Worm (Caenorhabditis elegans) whole organism, young adult: ENCODE data around the gene K11H3.2.

Experiments used
- B0261.1 ChIP-seq: sonication (generic microtip); optimal IDR thresholded peaks from 2 replicates; lab custom pipeline; 2016; ENCODE audit warnings: mild to moderate bottlenecking, missing genetic modification characterization, moderate library complexity, missing compliant biosample characterization
- C06A6.2 ChIP-seq: fragments of 200-800 bp; sonication (Bioruptor generic); conservative IDR thresholded peaks from 2 replicates; pipeline ENCODE4 v1.3.6; 2022; ENCODE audit warnings: missing genetic modification characterization, missing compliant biosample characterization
- C17E4.6 ChIP-seq: fragments of 200-800 bp; sonication (Bioruptor generic); IDR thresholded peaks from 2 replicates; pipeline ENCODE4 v1.3.6; 2022; ENCODE audit warnings: missing genetic modification reagents, missing genetic modification characterization, missing compliant biosample characterization
- D2030.7 ChIP-seq: fragments of 200-800 bp; sonication (Bioruptor generic); IDR thresholded peaks from 2 replicates; pipeline ENCODE4 v1.3.6; 2022; ENCODE audit warnings: missing genetic modification reagents, missing genetic modification characterization, missing compliant biosample characterization
- F23B12.7 ChIP-seq: sonication (generic microtip); optimal IDR thresholded peaks from 2 replicates; lab custom pipeline; 2017; ENCODE audit warnings: missing genetic modification characterization, mild to moderate bottlenecking, missing compliant biosample characterization, antibody characterized with exemption, moderate library complexity; ENCODE audit not compliant: insufficient read depth
- F52B5.7 ChIP-seq: sonication (generic microtip); optimal IDR thresholded peaks from 2 replicates; lab custom pipeline; 2016; ENCODE audit warnings: mild to moderate bottlenecking, missing genetic modification characterization, missing compliant biosample characterization
- F55B11.4 ChIP-seq: sonication (generic microtip); optimal IDR thresholded peaks from 2 replicates; lab custom pipeline; 2016; ENCODE audit warnings: missing compliant biosample characterization, missing genetic modification characterization, borderline replicate concordance; ENCODE audit not compliant: insufficient read depth
- Y79H2A.3 ChIP-seq: fragments of 200-800 bp; sonication (Bioruptor generic); conservative IDR thresholded peaks from 2 replicates; pipeline ENCODE4 v1.3.6; 2022; ENCODE audit warnings: missing genetic modification reagents, missing genetic modification characterization, missing compliant biosample characterization
- aptf-2 ChIP-seq: fragments of 200-800 bp; sonication (Bioruptor generic); conservative IDR thresholded peaks from 2 replicates; pipeline ENCODE4 v1.3.6; 2022; ENCODE audit warnings: missing genetic modification reagents, missing genetic modification characterization, missing compliant biosample characterization
- atf-7 ChIP-seq: sonication (generic microtip); optimal IDR thresholded peaks from 2 replicates; lab custom pipeline; 2017; ENCODE audit warnings: mild to moderate bottlenecking, missing genetic modification characterization, missing compliant biosample characterization
- attf-3 ChIP-seq: fragments of 200-800 bp; sonication (Bioruptor generic); conservative IDR thresholded peaks from 2 replicates; pipeline ENCODE4 v1.3.6; 2022; ENCODE audit warnings: missing genetic modification reagents, missing genetic modification characterization, missing compliant biosample characterization
- attf-6 ChIP-seq: fragments of 200-800 bp; sonication (Bioruptor generic); IDR thresholded peaks from 2 replicates; pipeline ENCODE4 v1.3.6; 2022; ENCODE audit warnings: missing genetic modification reagents, missing genetic modification characterization, missing compliant biosample characterization
- bed-2 ChIP-seq: fragments of 200-800 bp; sonication (Bioruptor generic); IDR thresholded peaks from 2 replicates; pipeline ENCODE4 v1.3.6; 2022; ENCODE audit warnings: missing genetic modification reagents, missing genetic modification characterization, missing compliant biosample characterization
- ccch-3 ChIP-seq: fragments of 200-800 bp; sonication (Bioruptor generic); optimal IDR thresholded peaks from 2 replicates; lab custom pipeline; 2018; ENCODE audit warnings: mild to moderate bottlenecking, missing genetic modification characterization, missing compliant biosample characterization
- ceh-27 ChIP-seq: fragments of 200-800 bp; sonication (Bioruptor generic); optimal IDR thresholded peaks from 2 replicates; lab custom pipeline; 2018; ENCODE audit warnings: mild to moderate bottlenecking, missing genetic modification characterization, moderate library complexity, missing compliant biosample characterization
- efl-1 ChIP-seq: fragments of 150-350 bp; optimal IDR thresholded peaks from 2 replicates; lab custom pipeline; 2014; ENCODE audit warnings: missing biosample characterization, missing genetic modification reagents, missing genetic modification characterization
- egl-44 ChIP-seq: fragments of 200-800 bp; sonication (Bioruptor generic); IDR thresholded peaks from 2 replicates; pipeline ENCODE4 v1.3.6; 2022; ENCODE audit warnings: missing genetic modification reagents, missing genetic modification characterization, missing compliant biosample characterization
- egrh-3 ChIP-seq: fragments of 200-800 bp; sonication (Bioruptor generic); IDR thresholded peaks from 2 replicates; pipeline ENCODE4 v1.3.6; 2022; ENCODE audit warnings: missing genetic modification reagents, missing genetic modification characterization, missing compliant biosample characterization
- fkh-3 ChIP-seq: sonication (generic microtip); optimal IDR thresholded peaks from 2 replicates; lab custom pipeline; 2016; ENCODE audit warnings: mild to moderate bottlenecking, missing genetic modification characterization, missing compliant biosample characterization
- hlh-12 ChIP-seq: sonication (generic microtip); optimal IDR thresholded peaks from 2 replicates; lab custom pipeline; 2016; ENCODE audit warnings: missing genetic modification characterization, missing compliant biosample characterization
- hrde-1 ChIP-seq: sonication (generic microtip); optimal IDR thresholded peaks from 2 replicates; lab custom pipeline; 2016; ENCODE audit warnings: missing genetic modification characterization, mild to moderate bottlenecking, missing compliant biosample characterization, moderate library complexity, missing genotype, missing genetic modification reagents, borderline replicate concordance
- let-607 ChIP-seq, 2 experiments: fragments of 200-800 bp in 1 of 2; sonication (Bioruptor generic) in 1 of 2; sonication (generic microtip) in 1 of 2; optimal IDR thresholded peaks; 2 replicates each; lab custom pipeline; 2016 to 2018; ENCODE audit warnings: mild to moderate bottlenecking in 2 of 2, missing compliant biosample characterization in 2 of 2, missing genetic modification characterization in 2 of 2, moderate library complexity in 2 of 2, missing genotype in 1 of 2
- lin-26 ChIP-seq: fragments of 200-800 bp; sonication (Bioruptor generic); IDR thresholded peaks from 2 replicates; pipeline ENCODE4 v1.3.6; 2022; ENCODE audit warnings: missing genetic modification reagents, missing genetic modification characterization, missing compliant biosample characterization
- lin-54 ChIP-seq: fragments of 200-800 bp; sonication (Bioruptor generic); optimal IDR thresholded peaks from 2 replicates; lab custom pipeline; 2018; ENCODE audit warnings: mild to moderate bottlenecking, missing genetic modification characterization, missing compliant biosample characterization
- madf-3 ChIP-seq: fragments of 200-800 bp; sonication (Bioruptor generic); IDR thresholded peaks from 2 replicates; pipeline ENCODE4 v1.3.6; 2022; ENCODE audit warnings: missing genetic modification reagents, missing genetic modification characterization, missing compliant biosample characterization
- mes-4 ChIP-seq: sonication (generic microtip); optimal IDR thresholded peaks from 2 replicates; lab custom pipeline; 2016; ENCODE audit warnings: missing genotype, missing genetic modification characterization, missing compliant biosample characterization
- mxl-1 ChIP-seq: sonication (generic microtip); optimal IDR thresholded peaks from 2 replicates; lab custom pipeline; 2016; ENCODE audit warnings: missing genetic modification characterization, missing compliant biosample characterization
- nhr-120 ChIP-seq: fragments of 200-800 bp; sonication (Bioruptor generic); IDR thresholded peaks from 2 replicates; pipeline ENCODE4 v1.3.6; 2022; ENCODE audit warnings: missing genetic modification characterization, missing compliant biosample characterization
- nhr-27 ChIP-seq: fragments of 200-800 bp; sonication (Bioruptor generic); optimal IDR thresholded peaks from 2 replicates; lab custom pipeline; 2018; ENCODE audit warnings: mild to moderate bottlenecking, missing genetic modification characterization, moderate library complexity, missing compliant biosample characterization
- nhr-80 ChIP-seq: sonication (generic microtip); optimal IDR thresholded peaks from 2 replicates; lab custom pipeline; 2016; ENCODE audit warnings: missing genetic modification characterization, missing compliant biosample characterization
- pha-4 ChIP-seq: fragments of 150-350 bp; sonication (generic microtip); optimal IDR thresholded peaks from 2 replicates; lab custom pipeline; 2014; ENCODE audit warnings: missing biosample characterization, missing genetic modification reagents, missing genetic modification characterization
- rec-8 ChIP-seq, 2 experiments: sonication (generic microtip); optimal IDR thresholded peaks; 2 replicates each; lab custom pipeline; 2016; ENCODE audit warnings: mild to moderate bottlenecking in 2 of 2, missing genetic modification characterization in 2 of 2, missing genetic modification reagents in 2 of 2, missing genotype in 2 of 2, missing biosample characterization in 1 of 2, missing compliant biosample characterization in 1 of 2, moderate library complexity in 1 of 2
- snpc-3.4 ChIP-seq: sonication (generic microtip); optimal IDR thresholded peaks from 2 replicates; lab custom pipeline; 2017; ENCODE audit warnings: missing genetic modification characterization, mild to moderate bottlenecking, missing compliant biosample characterization, antibody characterized with exemption, moderate library complexity, missing genotype, missing genetic modification reagents
- snpc-4 ChIP-seq, 5 experiments: fragments of 150-350 bp in 1 of 5; sonication (generic microtip) in 4 of 5; optimal IDR thresholded peaks; 2 replicates each; lab custom pipeline; 2014 to 2018; ENCODE audit warnings: missing genetic modification characterization in 5 of 5, missing biosample characterization in 3 of 5, antibody characterized with exemption in 2 of 5, mild to moderate bottlenecking in 2 of 5, missing compliant biosample characterization in 2 of 5, missing genotype in 2 of 5, moderate library complexity in 2 of 5, missing genetic modification reagents in 1 of 5
- somi-1 ChIP-seq: fragments of 200-800 bp; sonication (Bioruptor generic); optimal IDR thresholded peaks from 2 replicates; lab custom pipeline; 2018; ENCODE audit warnings: mild to moderate bottlenecking, missing genetic modification characterization, missing compliant biosample characterization
- unc-130 ChIP-seq: sonication (generic microtip); optimal IDR thresholded peaks from 2 replicates; lab custom pipeline; 2016; ENCODE audit warnings: missing genetic modification reagents, missing genetic modification characterization, missing compliant biosample characterization
- ztf-22 ChIP-seq: fragments of 200-800 bp; sonication (Bioruptor generic); optimal IDR thresholded peaks from 2 replicates; lab custom pipeline; 2018; ENCODE audit warnings: mild to moderate bottlenecking, missing genetic modification characterization, moderate library complexity, missing compliant biosample characterization
- ztf-26 ChIP-seq: sonication (generic microtip); optimal IDR thresholded peaks from 2 replicates; lab custom pipeline; 2017; ENCODE audit warnings: missing genetic modification characterization, missing compliant biosample characterization

The K11H3.2 gene

DNA sequence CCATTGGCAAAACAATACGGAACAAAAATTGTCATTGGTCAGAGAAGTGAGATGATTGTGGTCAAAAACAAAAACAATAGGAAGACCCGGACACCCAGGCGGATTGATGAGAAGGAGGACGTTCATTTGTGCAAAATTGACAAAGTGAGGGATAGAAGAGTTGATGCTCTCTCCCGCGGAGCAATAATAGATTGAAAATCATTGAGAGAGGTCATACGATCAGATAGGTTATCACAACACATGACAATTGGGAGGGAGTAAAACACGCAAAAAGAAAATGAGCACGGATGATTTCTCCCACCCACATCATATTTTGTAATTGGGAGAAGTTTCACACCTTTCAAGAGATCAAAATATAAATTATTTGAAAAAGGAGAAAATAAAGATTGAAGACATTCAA is 39.4 kb downstream of the K11H3.2 start:
- TF ChIP-seq attf-6 (GFP tag; lab: Robert Waterston, UW) (no peak), mxl-1 (no peak), Y79H2A.3 (GFP tag; lab: Robert Waterston, UW) (no peak)

- TF ChIP-seq snpc-4 (GFP tag; optimal IDR thresholded peaks at IDR 0.05; lab: Kevin White, UChicago) (no peak), snpc-4 (tag; optimal IDR thresholded peaks at IDR 0.05; lab: Kevin White, UChicago) (no peak), mes-4 (tag; lab: Kevin White, UChicago) (no peak), madf-3 (GFP tag; lab: Robert Waterston, UW) (no peak), pha-4 (tag; lab: Kevin White, UChicago) (no peak), ccch-3 (GFP tag; lab: Kevin White, UChicago) (no peak), fkh-3 (no peak), bed-2 (GFP tag; lab: Robert Waterston, UW) (no peak), snpc-3.4 (tag; lab: Kevin White, UChicago) (no peak), efl-1 (GFP tag; lab: Kevin White, UChicago) (no peak), ceh-27 (GFP tag; lab: Kevin White, UChicago) (no peak), hlh-12 (no peak), rec-8 (tag; optimal IDR thresholded peaks at IDR 0.05; lab: Kevin White, UChicago) (no peak), egrh-3 (GFP tag; lab: Robert Waterston, UW) (no peak)
Observed at ce11 chrIII:9886323-9886722, 40.1 kb downstream of the K11H3.2 start.

ce11 chrIII:9891324-9891723 is 45.1 kb downstream of the K11H3.2 start, which contains the start of gene alg-4:
TSS of gene alg-4 (minus strand) at chrIII:9891424.
- no peak for TF ChIP-seq lin-54 (GFP tag; lab: Kevin White, UChicago)
- no peak for TF ChIP-seq ztf-26 (tag; lab: Kevin White, UChicago)
- TF ChIP-seq let-607 (tag; optimal IDR thresholded peaks at IDR 0.05; lab: Kevin White, UChicago) = no peak
- TF ChIP-seq egl-44 = no peak
- TF ChIP-seq atf-7 (tag; lab: Kevin White, UChicago) = no peak
- TF ChIP-seq ceh-27 (GFP tag; lab: Kevin White, UChicago) = no peak
- TF ChIP-seq C17E4.6 = no peak
- TF ChIP-seq B0261.1 (tag; lab: Kevin White, UChicago) = no peak
- no peak for TF ChIP-seq hrde-1 (tag; lab: Kevin White, UChicago)
- TF ChIP-seq F23B12.7 (tag; lab: Kevin White, UChicago) = no peak
- no peak for TF ChIP-seq attf-3 (GFP tag; lab: Robert Waterston, UW)
- TF ChIP-seq mes-4 (tag; lab: Kevin White, UChicago) = no peak
- no peak for TF ChIP-seq hlh-12
- no peak for TF ChIP-seq nhr-120 (GFP tag; lab: Robert Waterston, UW)

ce11 chrIII:9892855-9893254 is 46.7 kb downstream of the K11H3.2 start, which contains the start of gene mam-7:
TSS of gene mam-7 (plus strand) at chrIII:9893155.
- TF ChIP-seq somi-1 (GFP tag; lab: Kevin White, UChicago) (no peak), F55B11.4 (no peak), aptf-2 (GFP tag; lab: Robert Waterston, UW) (no peak), lin-26 (GFP tag; lab: Robert Waterston, UW) (no peak), ztf-22 (GFP tag; lab: Kevin White, UChicago) (no peak), nhr-80 (no peak), egrh-3 (GFP tag; lab: Robert Waterston, UW) (no peak), C06A6.2 (no peak), unc-130 (GFP tag; lab: Kevin White, UChicago) (no peak), F52B5.7 (no peak), D2030.7 (GFP tag; lab: Robert Waterston, UW) (no peak), nhr-27 (no peak)
